Fruit fly (Drosophila melanogaster) S2 (cell line): Measurements from ENCODE around the gene Lztr1.

Experiments used
- CG8478 ChIP-seq: fragments of >200 bp; optimal IDR thresholded peaks from 2 replicates; lab custom pipeline; 2018
- CTCF ChIP-seq, 2 experiments: fragments of >200 bp; optimal IDR thresholded peaks; 2 replicates each; lab custom pipeline; 2018

Lztr1 gene

dm6 chrX:932859-933258 lies 5.5 kb upstream of the Lztr1 start:
- TF ChIP-seq CG8478 (lab: Kevin White, UChicago), result no peak
- TF ChIP-seq CTCF (optimal IDR thresholded peaks at IDR 0.05; lab: Kevin White, UChicago), result no peak

- TF ChIP-seq CTCF (optimal IDR thresholded peaks at IDR 0.05; lab: Kevin White, UChicago) (no peak), CG8478 (lab: Kevin White, UChicago) (no peak)
Observed at dm6 chrX:932166-932565, 4.8 kb upstream of the Lztr1 start, which contains the start of the genes CG32815 and CG3706. Gene CG32815 (plus strand): TSS chrX:932466. Gene CG3706 (minus strand): TSS chrX:932475.

dm6 chrX:930048-930800 lies 2.8 kb upstream of the Lztr1 start, which contains the start of gene CG3708:
Gene CG3708 (minus strand): TSS chrX:930098.
- TF ChIP-seq CG8478 (lab: Kevin White, UChicago), result no peak
- TF ChIP-seq CTCF (optimal IDR thresholded peaks at IDR 0.05; lab: Kevin White, UChicago), result no peak

- TF ChIP-seq CTCF (optimal IDR thresholded peaks at IDR 0.05; lab: Kevin White, UChicago), result no peak
Observed at dm6 chrX:927863-928257, 478 bp upstream of the Lztr1 start, which contains the start of the genes CG43867 and MED22. Gene CG43867 (minus strand): TSS chrX:927975. Gene MED22 (plus strand): TSS chrX:928139.

- TF ChIP-seq CG8478 (lab: Kevin White, UChicago), result no peak
- no peak for TF ChIP-seq CTCF (optimal IDR thresholded peaks at IDR 0.05; lab: Kevin White, UChicago)
Observed at dm6 chrX:921359-921758, 6.0 kb downstream of the Lztr1 start.

- TF ChIP-seq CG8478 (lab: Kevin White, UChicago) (no peak), CTCF (optimal IDR thresholded peaks at IDR 0.05; lab: Kevin White, UChicago) (no peak)
Observed at dm6 chrX:908763-909497, 18.5 kb downstream of the Lztr1 start.

- no peak for TF ChIP-seq CTCF (optimal IDR thresholded peaks at IDR 0.05; lab: Kevin White, UChicago)
- TF ChIP-seq CG8478 (lab: Kevin White, UChicago), result no peak
Observed at dm6 chrX:900725-901345, 26.5 kb downstream of the Lztr1 start.

dm6 chrX:899407-900050 lies 27.9 kb downstream of the Lztr1 start:
- no peak for TF ChIP-seq CG8478 (lab: Kevin White, UChicago)
- no peak for TF ChIP-seq CTCF (optimal IDR thresholded peaks at IDR 0.05; lab: Kevin White, UChicago)

dm6 chrX:898367-898766 lies 29.0 kb downstream of the Lztr1 start:
- TF ChIP-seq CG8478 (lab: Kevin White, UChicago) (no peak), CTCF (optimal IDR thresholded peaks at IDR 0.05; lab: Kevin White, UChicago) (no peak)

- TF ChIP-seq CG8478 (lab: Kevin White, UChicago) (no peak), CTCF (optimal IDR thresholded peaks at IDR 0.05; lab: Kevin White, UChicago) (no peak)
Observed at dm6 chrX:894182-894581, 33.2 kb downstream of the Lztr1 start, which contains the start of gene CG11663. Gene CG11663 (plus strand): TSS chrX:894482.

- TF ChIP-seq CG8478 (lab: Kevin White, UChicago), result no peak
- no peak for TF ChIP-seq CTCF (optimal IDR thresholded peaks at IDR 0.05; lab: Kevin White, UChicago)
Observed at dm6 chrX:875432-875831, 52.0 kb downstream of the Lztr1 start, which contains the start of gene CG11664. Gene CG11664 (plus strand): TSS chrX:875732.

dm6 chrX:873739-874138 lies 53.6 kb downstream of the Lztr1 start:
- TF ChIP-seq CTCF (optimal IDR thresholded peaks at IDR 0.05; lab: Kevin White, UChicago), result no peak
- no peak for TF ChIP-seq CG8478 (lab: Kevin White, UChicago)
